Fruit fly (Drosophila melanogaster) whole organism, embryonic: ENCODE results near the gene CG6709.

Experiments used
- Adf1 ChIP-seq: fragments of 200-800 bp; sonication (Bioruptor generic); IDR thresholded peaks from 2 replicates; pipeline ENCODE4 v1.3.6; 2022; ENCODE audit warnings: missing biosample characterization, missing genetic modification characterization
- Atf3 ChIP-seq: fragments of 200-800 bp; sonication (Bioruptor generic); optimal IDR thresholded peaks from 3 replicates; lab custom pipeline; 2016; ENCODE audit warnings: missing biosample characterization, missing genetic modification characterization
- Bteb2 ChIP-seq: fragments of 200-800 bp; sonication (Bioruptor generic); optimal IDR thresholded peaks from 2 replicates; lab custom pipeline; 2016; ENCODE audit warnings: missing biosample characterization, missing genetic modification characterization
- C15 ChIP-seq: fragments of 200-800 bp; sonication (Bioruptor generic); IDR thresholded peaks from 3 replicates; pipeline ENCODE4 v1.3.6; 2022; ENCODE audit warnings: missing biosample characterization, missing genetic modification characterization
- CG10431 ChIP-seq: fragments of 200-800 bp; sonication (Bioruptor generic); optimal IDR thresholded peaks from 3 replicates; lab custom pipeline; 2018; ENCODE audit warnings: missing biosample characterization, mild to moderate bottlenecking, missing genetic modification characterization
- CG10979 ChIP-seq: fragments of 200-800 bp; sonication (Bioruptor generic); optimal IDR thresholded peaks from 2 replicates; lab custom pipeline; 2018; ENCODE audit warnings: missing biosample characterization, mild to moderate bottlenecking, missing genetic modification characterization, moderate library complexity
- CG13894 ChIP-seq: fragments of 200-800 bp; sonication (Bioruptor generic); optimal IDR thresholded peaks from 3 replicates; lab custom pipeline; 2018; ENCODE audit warnings: missing biosample characterization, mild to moderate bottlenecking, missing genetic modification characterization, moderate library complexity
- CG17359 ChIP-seq: fragments of 200-800 bp; sonication (Bioruptor generic); optimal IDR thresholded peaks from 3 replicates; lab custom pipeline; 2018; ENCODE audit warnings: missing biosample characterization, mild to moderate bottlenecking, missing genetic modification characterization, moderate library complexity
- CG17912 ChIP-seq: fragments of 200-800 bp; sonication (Bioruptor generic); optimal IDR thresholded peaks from 2 replicates; lab custom pipeline; 2018; ENCODE audit warnings: missing biosample characterization, mild to moderate bottlenecking, missing genetic modification characterization
- CG2875 ChIP-seq: fragments of 200-800 bp; sonication (Bioruptor generic); optimal IDR thresholded peaks from 2 replicates; lab custom pipeline; 2017; ENCODE audit warnings: missing biosample characterization, mild to moderate bottlenecking, missing genetic modification characterization, missing genetic modification reagents
- CG31224 ChIP-seq: fragments of 200-800 bp; sonication (Bioruptor generic); IDR thresholded peaks from 2 replicates; pipeline ENCODE4 v1.3.6; 2022; ENCODE audit warnings: missing biosample characterization, missing genetic modification characterization
- CG31441 ChIP-seq: fragments of 200-800 bp; sonication (Bioruptor generic); IDR thresholded peaks from 2 replicates; pipeline ENCODE4 v1.3.6; 2022; ENCODE audit warnings: missing biosample characterization, missing genetic modification characterization
- CG33213 ChIP-seq: fragments of 200-800 bp; sonication (Bioruptor generic); optimal IDR thresholded peaks from 3 replicates; lab custom pipeline; 2016; ENCODE audit warnings: missing biosample characterization, missing genetic modification characterization
- CG34422 ChIP-seq: fragments of 200-800 bp; sonication (Bioruptor generic); IDR thresholded peaks from 3 replicates; pipeline ENCODE4 v1.3.6; 2022; ENCODE audit warnings: missing biosample characterization, missing genetic modification characterization
- CG4282 ChIP-seq: fragments of 200-800 bp; sonication (Bioruptor generic); optimal IDR thresholded peaks from 2 replicates; lab custom pipeline; 2016; ENCODE audit warnings: missing biosample characterization, missing genetic modification characterization
- CG5953 ChIP-seq: fragments of 200-800 bp; sonication (Bioruptor generic); IDR thresholded peaks from 2 replicates; pipeline ENCODE4 v1.3.6; 2022; ENCODE audit warnings: missing biosample characterization, missing genetic modification characterization
- CG6683 ChIP-seq: fragments of 200-800 bp; sonication (Bioruptor generic); optimal IDR thresholded peaks from 2 replicates; lab custom pipeline; 2017; ENCODE audit warnings: missing biosample characterization, mild to moderate bottlenecking, missing genetic modification characterization, missing genetic modification reagents
- CG6765 ChIP-seq: fragments of 200-800 bp; sonication (Bioruptor generic); optimal IDR thresholded peaks from 3 replicates; lab custom pipeline; 2017; ENCODE audit warnings: missing biosample characterization, mild to moderate bottlenecking, missing genetic modification characterization
- CG8388 ChIP-seq: fragments of 200-800 bp; sonication (Bioruptor generic); optimal IDR thresholded peaks from 2 replicates; lab custom pipeline; 2019; ENCODE audit warnings: missing biosample characterization, mild to moderate bottlenecking, missing genetic modification characterization, moderate library complexity
- CG8765 ChIP-seq: fragments of 200-800 bp; sonication (Bioruptor generic); IDR thresholded peaks from 2 replicates; pipeline ENCODE4 v1.3.6; 2022; ENCODE audit warnings: missing biosample characterization, missing genetic modification characterization
- CG8944 ChIP-seq: fragments of 200-800 bp; sonication (Bioruptor generic); optimal IDR thresholded peaks from 3 replicates; lab custom pipeline; 2016; ENCODE audit warnings: missing biosample characterization, missing genetic modification characterization
- CG9215 ChIP-seq: fragments of 200-800 bp; sonication (Bioruptor generic); IDR thresholded peaks from 2 replicates; pipeline ENCODE4 v1.3.6; 2022; ENCODE audit warnings: missing biosample characterization, missing genetic modification characterization
- CG9797 ChIP-seq: fragments of 200-800 bp; sonication (Bioruptor generic); optimal IDR thresholded peaks from 3 replicates; lab custom pipeline; 2018; ENCODE audit warnings: missing biosample characterization, mild to moderate bottlenecking, missing genetic modification characterization
- CG9817 ChIP-seq: fragments of 200-800 bp; sonication (Bioruptor generic); optimal IDR thresholded peaks from 2 replicates; lab custom pipeline; 2018; ENCODE audit warnings: missing biosample characterization, mild to moderate bottlenecking, missing genetic modification characterization, moderate library complexity
- CkIIα-i1 ChIP-seq: fragments of 200-800 bp; sonication (Bioruptor generic); IDR thresholded peaks from 2 replicates; pipeline ENCODE4 v1.3.6; 2022; ENCODE audit warnings: missing biosample characterization, missing genetic modification characterization
- Dek ChIP-seq: fragments of 200-800 bp; sonication (Bioruptor generic); optimal IDR thresholded peaks from 3 replicates; lab custom pipeline; 2019; ENCODE audit warnings: missing biosample characterization, mild to moderate bottlenecking, missing genetic modification characterization, moderate library complexity
- Dp ChIP-seq: fragments of 200-800 bp; sonication (Bioruptor generic); optimal IDR thresholded peaks from 2 replicates; lab custom pipeline; 2018; ENCODE audit warnings: missing biosample characterization, mild to moderate bottlenecking, missing genetic modification characterization, moderate library complexity
- Elba2 ChIP-seq: fragments of 200-800 bp; sonication (Bioruptor generic); optimal IDR thresholded peaks from 3 replicates; lab custom pipeline; 2016; ENCODE audit warnings: missing biosample characterization, missing genetic modification characterization
- Fer2 ChIP-seq: fragments of 200-800 bp; sonication (Bioruptor generic); optimal IDR thresholded peaks from 2 replicates; lab custom pipeline; 2018; ENCODE audit warnings: missing biosample characterization, mild to moderate bottlenecking, missing genetic modification characterization, moderate library complexity
- GATAe ChIP-seq: fragments of 200-800 bp; sonication (Bioruptor generic); conservative IDR thresholded peaks from 2 replicates; pipeline ENCODE4 v1.3.6; 2022; ENCODE audit warnings: missing biosample characterization, missing genetic modification characterization
- HmgZ ChIP-seq: fragments of 200-800 bp; sonication (Bioruptor generic); optimal IDR thresholded peaks from 2 replicates; lab custom pipeline; 2018; ENCODE audit warnings: missing biosample characterization, mild to moderate bottlenecking, missing genetic modification characterization
- Lim3 ChIP-seq: fragments of 200-800 bp; sonication (Bioruptor generic); IDR thresholded peaks from 2 replicates; pipeline ENCODE4 v1.3.6; 2022; ENCODE audit warnings: missing biosample characterization, missing genetic modification characterization
- Lpt ChIP-seq: fragments of >200 bp; optimal IDR thresholded peaks from 2 replicates; lab custom pipeline; 2018; ENCODE audit warnings: missing biosample characterization, missing genetic modification characterization
- NC2α ChIP-seq: fragments of 200-800 bp; sonication (Bioruptor generic); optimal IDR thresholded peaks from 2 replicates; lab custom pipeline; 2016; ENCODE audit warnings: missing biosample characterization, missing genetic modification characterization
- NC2β ChIP-seq: fragments of 200-800 bp; sonication (Bioruptor generic); optimal IDR thresholded peaks from 2 replicates; lab custom pipeline; 2016; ENCODE audit warnings: missing biosample characterization, missing genetic modification characterization
- Poxn ChIP-seq: fragments of 200-800 bp; sonication (Bioruptor generic); IDR thresholded peaks from 2 replicates; pipeline ENCODE4 v1.3.6; 2022; ENCODE audit warnings: missing biosample characterization, missing genetic modification characterization
- Scr ChIP-seq: fragments of 200-800 bp; sonication (Bioruptor generic); IDR thresholded peaks from 2 replicates; pipeline ENCODE4 v1.3.6; 2022; ENCODE audit warnings: missing biosample characterization, missing genetic modification characterization; ENCODE audit not compliant: partially characterized antibody
- Sox100B ChIP-seq: fragments of 200-800 bp; sonication (Bioruptor generic); optimal IDR thresholded peaks from 3 replicates; lab custom pipeline; 2018; ENCODE audit warnings: missing biosample characterization, mild to moderate bottlenecking, missing genetic modification characterization
- Ssrp ChIP-seq: fragments of 200-800 bp; sonication (Bioruptor generic); optimal IDR thresholded peaks from 2 replicates; lab custom pipeline; 2018; ENCODE audit warnings: missing biosample characterization, mild to moderate bottlenecking, missing genetic modification characterization, moderate library complexity
- ara ChIP-seq: fragments of 200-800 bp; sonication (Bioruptor generic); IDR thresholded peaks from 2 replicates; pipeline ENCODE4 v1.3.6; 2022; ENCODE audit warnings: missing biosample characterization, missing genetic modification characterization
- chinmo ChIP-seq: fragments of 200-800 bp; sonication (Bioruptor generic); IDR thresholded peaks from 4 replicates; pipeline ENCODE4 v1.3.6; 2022; ENCODE audit warnings: missing biosample characterization, missing genetic modification characterization; ENCODE audit not compliant: partially characterized antibody
- crol ChIP-seq: fragments of 200-800 bp; sonication (Bioruptor generic); IDR thresholded peaks from 2 replicates; pipeline ENCODE4 v1.3.6; 2022; ENCODE audit warnings: missing biosample characterization, missing genetic modification characterization
- eve ChIP-seq, 2 experiments: fragments of >200 bp; optimal IDR thresholded peaks; 2 replicates each; lab custom pipeline; 2017; ENCODE audit warnings: missing biosample characterization in 2 of 2, missing genetic modification characterization in 2 of 2
- eyg ChIP-seq: fragments of 200-800 bp; sonication (Bioruptor generic); optimal IDR thresholded peaks from 3 replicates; lab custom pipeline; 2016; ENCODE audit warnings: missing biosample characterization, missing genetic modification characterization
- mld ChIP-seq: fragments of 200-800 bp; sonication (Bioruptor generic); IDR thresholded peaks from 3 replicates; pipeline ENCODE4 v1.3.6; 2022; ENCODE audit warnings: missing biosample characterization, missing genetic modification characterization; ENCODE audit not compliant: partially characterized antibody
- nerfin-1 ChIP-seq: fragments of 200-800 bp; sonication (Bioruptor generic); optimal IDR thresholded peaks from 3 replicates; lab custom pipeline; 2019; ENCODE audit warnings: missing biosample characterization, mild to moderate bottlenecking, missing genetic modification characterization, moderate library complexity
- salm ChIP-seq: fragments of 200-800 bp; sonication (Bioruptor generic); optimal IDR thresholded peaks from 2 replicates; lab custom pipeline; 2018; ENCODE audit warnings: missing biosample characterization, mild to moderate bottlenecking, missing genetic modification characterization
- slou ChIP-seq: fragments of 200-800 bp; sonication (Bioruptor generic); optimal IDR thresholded peaks from 3 replicates; lab custom pipeline; 2016; ENCODE audit warnings: missing biosample characterization, missing genetic modification characterization
- tna ChIP-seq: fragments of 200-800 bp; sonication (Bioruptor generic); IDR thresholded peaks from 2 replicates; pipeline ENCODE4 v1.3.6; 2022; ENCODE audit warnings: missing biosample characterization, missing genetic modification characterization; ENCODE audit not compliant: partially characterized antibody
- trh ChIP-seq: fragments of 200-800 bp; sonication (Bioruptor generic); optimal IDR thresholded peaks from 2 replicates; lab custom pipeline; 2016; ENCODE audit warnings: missing biosample characterization, missing genetic modification characterization

The CG6709 gene

DNA sequence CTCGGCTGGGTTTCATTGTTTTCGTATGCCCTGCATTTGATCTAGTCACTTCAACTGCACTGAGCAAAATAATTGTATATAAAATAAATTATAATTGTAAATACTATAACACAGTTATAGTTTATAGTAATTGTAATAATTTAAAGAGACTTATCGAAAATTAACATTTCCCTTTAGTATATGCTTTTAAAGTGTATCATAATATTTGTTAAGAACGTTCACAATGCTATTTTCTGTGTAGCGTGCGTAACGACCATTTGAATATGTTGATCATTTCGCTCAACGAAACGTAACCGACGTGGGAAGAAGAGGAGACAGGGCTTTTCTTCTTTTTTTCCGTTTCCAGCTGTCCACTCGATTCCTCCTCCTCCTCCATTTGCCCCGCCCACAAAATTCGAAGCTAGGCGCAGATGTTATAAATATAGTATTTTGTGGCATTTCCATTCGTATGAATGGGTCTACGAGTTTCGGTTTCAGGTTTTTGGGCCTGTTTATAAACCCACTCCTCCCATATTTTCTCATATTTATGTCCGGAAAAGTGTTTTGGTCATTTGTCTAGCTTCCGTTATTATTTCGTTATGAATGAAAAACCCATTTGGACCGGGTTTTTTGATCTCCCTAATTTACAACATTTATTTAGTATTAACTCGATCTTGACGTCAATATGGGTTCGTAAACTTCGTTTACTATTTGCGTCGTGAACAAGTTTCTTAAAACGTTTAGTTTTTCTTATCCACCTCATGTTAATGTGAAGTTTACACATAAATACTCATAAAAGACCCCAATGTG is 37.9 kb downstream of the CG6709 start (continued):
- TF ChIP-seq CG17912 (GFP tag; lab: Kevin White, UChicago) (peak; percentile 14), CG2875 (GFP tag; lab: Kevin White, UChicago) (peak; percentile 78), NC2β (GFP tag; lab: Kevin White, UChicago) (no peak), HmgZ (tag; lab: Kevin White, UChicago) (no peak), CG6683 (GFP tag; lab: Kevin White, UChicago) (peak; percentile 29), chinmo (no peak), CG6765 (GFP tag; lab: Kevin White, UChicago) (no peak), CG31224 (peak; percentile 61), NC2α (GFP tag; lab: Kevin White, UChicago) (no peak), CG31441 (GFP tag; lab: Robert Waterston, UW) (peak; percentile 84), Dek (tag; lab: Kevin White, UChicago) (peak; percentile 55), CG8944 (no peak), CG4282 (no peak), crol (GFP tag; lab: Robert Waterston, UW) (no peak), Elba2 (GFP tag; lab: Kevin White, UChicago) (no peak), trh (GFP tag; lab: Kevin White, UChicago) (peak; percentile 35), CG9817 (tag; lab: Kevin White, UChicago) (peak; percentile 63), CG8388 (GFP tag; lab: Kevin White, UChicago) (peak; percentile 92), CG8765 (GFP tag; lab: Robert Waterston, UW) (peak; percentile 80), tna (GFP tag; lab: Robert Waterston, UW) (no peak), Adf1 (GFP tag; lab: Robert Waterston, UW) (no peak), nerfin-1 (tag; lab: Kevin White, UChicago) (peak; percentile 86), CG5953 (GFP tag; lab: Robert Waterston, UW) (0 out of 2 replicates have a peak, but pooled peaks have one; percentile 35), CG13894 (tag; lab: Kevin White, UChicago) (no peak), Atf3 (no peak), CG33213 (GFP tag; lab: Kevin White, UChicago) (no peak), eve (GFP tag; optimal IDR thresholded peaks at IDR 0.05; lab: Kevin White, UChicago) (no peak), CkIIα-i1 (no peak), Lpt (GFP tag; lab: Kevin White, UChicago) (no peak), CG10431 (peak; percentile 58), Fer2 (tag; lab: Kevin White, UChicago) (no peak), Scr (GFP tag; lab: Robert Waterston, UW) (no peak), Lim3 (GFP tag; lab: Robert Waterston, UW) (0 out of 2 replicates have a peak, but pooled peaks have one; percentile 42), Bteb2 (GFP tag; lab: Kevin White, UChicago) (peak; percentile 19), ara (GFP tag; lab: Robert Waterston, UW) (peak; percentile 85), Poxn (GFP tag; lab: Robert Waterston, UW) (no peak), slou (GFP tag; lab: Kevin White, UChicago) (peak; percentile 24), CG34422 (GFP tag; lab: Robert Waterston, UW) (peak; percentile 82), GATAe (no peak), CG9797 (no peak), CG9215 (GFP tag; lab: Robert Waterston, UW) (peak; percentile 59), salm (peak; percentile 77), Sox100B (GFP tag; lab: Kevin White, UChicago) (peak; percentile 85), mld (GFP tag; lab: Robert Waterston, UW) (no peak), Ssrp (peak; percentile 89), CG17359 (tag; lab: Kevin White, UChicago) (peak; percentile 91), C15 (no peak), eyg (GFP tag; lab: Kevin White, UChicago) (no peak), Dp (GFP tag; lab: Kevin White, UChicago) (no peak), CG10979 (tag; lab: Kevin White, UChicago) (peak; percentile 94)
